Fruit fly (Drosophila melanogaster) whole organism, embryonic: ENCODE measurements around the gene GstD10.

Source experiments
- Ada2b ChIP-seq: fragments of 200-800 bp; sonication (Bioruptor generic); IDR thresholded peaks from 2 replicates; pipeline ENCODE4 v1.3.6; 2022; ENCODE audit warnings: missing biosample characterization, missing genetic modification characterization
- Bteb2 ChIP-seq: fragments of 200-800 bp; sonication (Bioruptor generic); optimal IDR thresholded peaks from 2 replicates; lab custom pipeline; 2016; ENCODE audit warnings: missing biosample characterization, missing genetic modification characterization
- CG10654 ChIP-seq: fragments of 200-800 bp; sonication (Bioruptor generic); optimal IDR thresholded peaks from 2 replicates; lab custom pipeline; 2016; ENCODE audit warnings: missing biosample characterization, missing genetic modification characterization
- CG11723 ChIP-seq: fragments of 200-800 bp; sonication (Bioruptor generic); optimal IDR thresholded peaks from 2 replicates; lab custom pipeline; 2017; ENCODE audit warnings: missing biosample characterization, mild to moderate bottlenecking, missing genetic modification characterization
- CG12769 ChIP-seq: fragments of 200-800 bp; sonication (Bioruptor generic); optimal IDR thresholded peaks from 2 replicates; lab custom pipeline; 2019; ENCODE audit warnings: missing biosample characterization, mild to moderate bottlenecking, missing genetic modification characterization, moderate library complexity
- CG13123 ChIP-seq: fragments of 200-800 bp; sonication (Bioruptor generic); optimal IDR thresholded peaks from 2 replicates; lab custom pipeline; 2016; ENCODE audit warnings: missing biosample characterization, missing genetic modification characterization
- CG13624 ChIP-seq: fragments of 200-800 bp; sonication (Bioruptor generic); optimal IDR thresholded peaks from 2 replicates; lab custom pipeline; 2016; ENCODE audit warnings: missing biosample characterization, missing genetic modification characterization
- CG16815 ChIP-seq: fragments of 200-800 bp; sonication (Bioruptor generic); optimal IDR thresholded peaks from 3 replicates; lab custom pipeline; 2017; ENCODE audit warnings: missing biosample characterization, mild to moderate bottlenecking, missing genetic modification characterization
- CG17359 ChIP-seq: fragments of 200-800 bp; sonication (Bioruptor generic); optimal IDR thresholded peaks from 3 replicates; lab custom pipeline; 2018; ENCODE audit warnings: missing biosample characterization, mild to moderate bottlenecking, missing genetic modification characterization, moderate library complexity
- CG17361 ChIP-seq: fragments of 200-800 bp; sonication (Bioruptor generic); IDR thresholded peaks from 3 replicates; pipeline ENCODE4 v1.3.6; 2022; ENCODE audit warnings: missing biosample characterization, missing genetic modification characterization
- CG18011 ChIP-seq: fragments of 200-800 bp; sonication (Bioruptor generic); optimal IDR thresholded peaks from 2 replicates; lab custom pipeline; 2017; ENCODE audit warnings: missing biosample characterization, missing genetic modification characterization, mild to moderate bottlenecking, moderate library complexity, missing genotype
- CG18764 ChIP-seq: fragments of 200-800 bp; sonication (Bioruptor generic); optimal IDR thresholded peaks from 3 replicates; lab custom pipeline; 2016; ENCODE audit warnings: missing biosample characterization, missing genetic modification characterization
- CG2116 ChIP-seq: fragments of 200-800 bp; sonication (Bioruptor generic); optimal IDR thresholded peaks from 3 replicates; lab custom pipeline; 2018; ENCODE audit warnings: missing biosample characterization, mild to moderate bottlenecking, missing genetic modification characterization
- CG2120 ChIP-seq: fragments of 200-800 bp; sonication (Bioruptor generic); optimal IDR thresholded peaks from 3 replicates; lab custom pipeline; 2016; ENCODE audit warnings: missing biosample characterization, missing genetic modification characterization
- CG2199 ChIP-seq: fragments of 200-800 bp; sonication (Bioruptor generic); IDR thresholded peaks from 3 replicates; pipeline ENCODE4 v1.3.6; 2022; ENCODE audit warnings: missing biosample characterization, missing genetic modification characterization
- CG31365 ChIP-seq: fragments of 200-800 bp; sonication (Bioruptor generic); optimal IDR thresholded peaks from 2 replicates; lab custom pipeline; 2018; ENCODE audit warnings: missing biosample characterization, mild to moderate bottlenecking, missing genetic modification characterization
- CG34224 ChIP-seq: fragments of 200-800 bp; sonication (Bioruptor generic); IDR thresholded peaks from 3 replicates; pipeline ENCODE4 v1.3.6; 2022; ENCODE audit warnings: missing biosample characterization, missing genetic modification characterization; ENCODE audit not compliant: partially characterized antibody
- CG3847 ChIP-seq: fragments of 200-800 bp; sonication (Bioruptor generic); IDR thresholded peaks from 2 replicates; pipeline ENCODE4 v1.3.6; 2022; ENCODE audit warnings: missing biosample characterization, missing genetic modification characterization
- CG4282 ChIP-seq: fragments of 200-800 bp; sonication (Bioruptor generic); optimal IDR thresholded peaks from 2 replicates; lab custom pipeline; 2016; ENCODE audit warnings: missing biosample characterization, missing genetic modification characterization
- CG4360 ChIP-seq: fragments of 200-800 bp; sonication (Bioruptor generic); IDR thresholded peaks from 2 replicates; pipeline ENCODE4 v1.3.6; 2022; ENCODE audit warnings: missing biosample characterization, missing genetic modification characterization
- CG6765 ChIP-seq: fragments of 200-800 bp; sonication (Bioruptor generic); optimal IDR thresholded peaks from 3 replicates; lab custom pipeline; 2017; ENCODE audit warnings: missing biosample characterization, mild to moderate bottlenecking, missing genetic modification characterization
- CG7357 ChIP-seq: fragments of 200-800 bp; sonication (Bioruptor generic); IDR thresholded peaks from 3 replicates; pipeline ENCODE4 v1.3.6; 2022; ENCODE audit warnings: missing biosample characterization, missing genetic modification characterization
- CG7556 ChIP-seq: fragments of 200-800 bp; sonication (Bioruptor generic); optimal IDR thresholded peaks from 2 replicates; lab custom pipeline; 2017; ENCODE audit warnings: missing biosample characterization, mild to moderate bottlenecking, missing genetic modification characterization
- CG8089 ChIP-seq: fragments of 200-800 bp; sonication (Bioruptor generic); optimal IDR thresholded peaks from 3 replicates; lab custom pipeline; 2016; ENCODE audit warnings: missing biosample characterization, missing genetic modification characterization
- CG8281 ChIP-seq: fragments of 200-800 bp; sonication (Bioruptor generic); optimal IDR thresholded peaks from 2 replicates; lab custom pipeline; 2018; ENCODE audit warnings: missing biosample characterization, mild to moderate bottlenecking, missing genetic modification characterization, moderate library complexity
- CrebB ChIP-seq: fragments of 200-800 bp; sonication (Bioruptor generic); optimal IDR thresholded peaks from 3 replicates; lab custom pipeline; 2018; ENCODE audit warnings: missing biosample characterization, mild to moderate bottlenecking, missing genetic modification characterization
- Fer2 ChIP-seq: fragments of 200-800 bp; sonication (Bioruptor generic); optimal IDR thresholded peaks from 2 replicates; lab custom pipeline; 2018; ENCODE audit warnings: missing biosample characterization, mild to moderate bottlenecking, missing genetic modification characterization, moderate library complexity
- Hmr ChIP-seq: fragments of 200-800 bp; sonication (Bioruptor generic); optimal IDR thresholded peaks from 3 replicates; lab custom pipeline; 2017; ENCODE audit warnings: mild to moderate bottlenecking, missing biosample characterization, missing genetic modification reagents, missing genetic modification characterization
- Ptx1 ChIP-seq: fragments of 200-800 bp; sonication (Bioruptor generic); IDR thresholded peaks from 2 replicates; pipeline ENCODE4 v1.3.6; 2022; ENCODE audit warnings: missing biosample characterization, missing genetic modification characterization
- Rx ChIP-seq: fragments of 200-800 bp; sonication (Bioruptor generic); IDR thresholded peaks from 2 replicates; pipeline ENCODE4 v1.3.6; 2022; ENCODE audit warnings: missing biosample characterization, missing genetic modification characterization
- Sin3A ChIP-seq: fragments of >200 bp; optimal IDR thresholded peaks from 2 replicates; lab custom pipeline; 2018
- bsh ChIP-seq, 2 experiments: fragments of 200-800 bp; sonication (Bioruptor generic); optimal IDR thresholded peaks; 2 replicates each; lab custom pipeline; 2017 to 2018; ENCODE audit warnings: mild to moderate bottlenecking in 2 of 2, missing biosample characterization in 2 of 2, missing genetic modification characterization in 2 of 2, moderate library complexity in 1 of 2
- chn ChIP-seq: fragments of 200-800 bp; sonication (Bioruptor generic); optimal IDR thresholded peaks from 2 replicates; lab custom pipeline; 2016; ENCODE audit warnings: missing biosample characterization, missing genetic modification characterization
- crol ChIP-seq: fragments of 200-800 bp; sonication (Bioruptor generic); IDR thresholded peaks from 2 replicates; pipeline ENCODE4 v1.3.6; 2022; ENCODE audit warnings: missing biosample characterization, missing genetic modification characterization
- da ChIP-seq: fragments of 200-800 bp; sonication (Bioruptor generic); optimal IDR thresholded peaks from 2 replicates; lab custom pipeline; 2016; ENCODE audit warnings: missing biosample characterization, missing genetic modification characterization
- fru ChIP-seq: fragments of >200 bp; optimal IDR thresholded peaks from 2 replicates; lab custom pipeline; 2017
- gcm ChIP-seq: fragments of 200-800 bp; sonication (Bioruptor generic); optimal IDR thresholded peaks from 2 replicates; lab custom pipeline; 2019; ENCODE audit warnings: missing biosample characterization, mild to moderate bottlenecking, missing genetic modification characterization, moderate library complexity
- kah ChIP-seq: fragments of 200-800 bp; sonication (Bioruptor generic); optimal IDR thresholded peaks from 2 replicates; lab custom pipeline; 2018; ENCODE audit warnings: missing biosample characterization, mild to moderate bottlenecking, missing genetic modification characterization
- lola ChIP-seq, 3 experiments: fragments of >200 bp in 2 of 3; fragments of 200-800 bp in 1 of 3; sonication (Bioruptor generic) in 1 of 3; optimal IDR thresholded peaks; 2 replicates each; lab custom pipeline; 2017 to 2019; ENCODE audit warnings: missing biosample characterization in 3 of 3, missing genetic modification characterization in 3 of 3, mild to moderate bottlenecking in 1 of 3, moderate library complexity in 1 of 3
- org-1 ChIP-seq: fragments of 200-800 bp; sonication (Bioruptor generic); optimal IDR thresholded peaks from 2 replicates; lab custom pipeline; 2017; ENCODE audit warnings: missing biosample characterization, missing genetic modification characterization
- pb ChIP-seq: fragments of 200-800 bp; sonication (Bioruptor generic); optimal IDR thresholded peaks from 3 replicates; lab custom pipeline; 2016; ENCODE audit warnings: missing biosample characterization, missing genetic modification characterization
- pnt ChIP-seq: fragments of 200-800 bp; sonication (Bioruptor generic); optimal IDR thresholded peaks from 3 replicates; lab custom pipeline; 2016; ENCODE audit warnings: missing biosample characterization, missing genetic modification characterization
- pzg ChIP-seq: fragments of 200-800 bp; sonication (Bioruptor generic); optimal IDR thresholded peaks from 3 replicates; lab custom pipeline; 2018; ENCODE audit warnings: missing biosample characterization, mild to moderate bottlenecking, missing genetic modification characterization, moderate library complexity
- sd ChIP-seq: fragments of 200-800 bp; sonication (Bioruptor generic); optimal IDR thresholded peaks from 3 replicates; lab custom pipeline; 2018; ENCODE audit warnings: missing biosample characterization, mild to moderate bottlenecking, missing genetic modification characterization, moderate library complexity
- sima ChIP-seq: fragments of 200-800 bp; sonication (Bioruptor generic); optimal IDR thresholded peaks from 2 replicates; lab custom pipeline; 2016; ENCODE audit warnings: missing biosample characterization, missing genetic modification characterization
- sisA ChIP-seq: fragments of 200-800 bp; sonication (Bioruptor generic); IDR thresholded peaks from 2 replicates; pipeline ENCODE4 v1.3.6; 2022; ENCODE audit warnings: missing biosample characterization, missing genetic modification characterization
- slbo ChIP-seq: fragments of 200-800 bp; sonication (Bioruptor generic); IDR thresholded peaks from 2 replicates; pipeline ENCODE4 v1.3.6; 2022; ENCODE audit warnings: missing biosample characterization, missing genetic modification characterization
- so ChIP-seq: fragments of 200-800 bp; sonication (Bioruptor generic); IDR thresholded peaks from 3 replicates; pipeline ENCODE4 v1.3.6; 2022; ENCODE audit warnings: missing biosample characterization, missing genetic modification characterization
- tio ChIP-seq: fragments of 200-800 bp; sonication (Bioruptor generic); optimal IDR thresholded peaks from 2 replicates; lab custom pipeline; 2017; ENCODE audit warnings: missing biosample characterization, missing genetic modification characterization, inconsistent platforms
- tll ChIP-seq, 2 experiments: fragments of 200-800 bp in 1 of 2; fragments of >200 bp in 1 of 2; sonication (Bioruptor generic) in 1 of 2; optimal IDR thresholded peaks; 2 replicates each; lab custom pipeline; 2017 to 2019; ENCODE audit warnings: missing biosample characterization in 2 of 2, missing genetic modification characterization in 2 of 2, mild to moderate bottlenecking in 1 of 2, moderate library complexity in 1 of 2
- toy ChIP-seq: fragments of 200-800 bp; sonication (Bioruptor generic); IDR thresholded peaks from 2 replicates; pipeline ENCODE4 v1.3.6; 2022; ENCODE audit warnings: missing biosample characterization, missing genetic modification characterization
- unc-4 ChIP-seq: fragments of 200-800 bp; sonication (Bioruptor generic); IDR thresholded peaks from 2 replicates; pipeline ENCODE4 v1.3.6; 2022; ENCODE audit warnings: missing biosample characterization, missing genetic modification characterization; ENCODE audit not compliant: partially characterized antibody

The GstD10 gene

DNA sequence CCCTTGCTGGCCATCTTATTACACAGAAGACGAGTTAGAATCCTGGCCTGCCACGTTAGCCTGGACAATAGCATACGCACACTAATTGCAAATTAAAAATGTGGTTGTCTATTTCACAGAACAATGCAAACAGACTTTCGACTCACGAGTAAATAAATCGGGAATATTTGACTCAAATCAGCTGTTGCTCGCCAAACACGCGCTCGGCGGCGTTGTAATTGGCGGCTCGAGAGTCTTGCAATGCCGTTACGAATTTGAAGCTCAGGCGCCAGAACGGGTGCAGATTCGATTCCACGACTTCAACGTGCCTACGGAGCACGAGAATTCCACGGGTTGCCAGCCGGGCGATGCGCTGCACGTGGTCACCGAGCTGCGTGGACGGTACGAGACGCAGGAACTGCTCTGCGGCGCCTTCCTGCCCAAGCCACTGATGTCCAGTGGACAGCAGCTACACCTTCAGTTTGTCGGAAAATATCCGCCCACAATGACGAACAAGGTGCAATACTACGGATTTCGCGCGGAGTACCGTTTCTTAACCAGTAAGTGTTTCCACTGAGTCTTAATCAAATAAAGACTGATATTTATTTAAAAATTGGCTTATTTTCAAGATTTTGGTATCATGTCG lies 36.2 kb upstream of the GstD10 start, which contains the start of gene DNAlig3 (continued):
- no peak for TF ChIP-seq org-1
- no peak for TF ChIP-seq lola (GFP tag; optimal IDR thresholded peaks at IDR 0.05; lab: Kevin White, UChicago)
- TF ChIP-seq CG8281 (tag; lab: Kevin White, UChicago): no peak
- TF ChIP-seq Bteb2 (GFP tag; lab: Kevin White, UChicago): no peak
- no peak for TF ChIP-seq crol (GFP tag; lab: Robert Waterston, UW)
- TF ChIP-seq Ada2b (GFP tag; lab: Robert Waterston, UW): no peak
- TF ChIP-seq CrebB (tag; lab: Kevin White, UChicago): no peak
- TF ChIP-seq kah (GFP tag; lab: Kevin White, UChicago): peak; percentile 1
- no peak for TF ChIP-seq chn
- TF ChIP-seq slbo: no peak
- TF ChIP-seq toy (GFP tag; lab: Robert Waterston, UW): no peak
- no peak for TF ChIP-seq sisA (GFP tag; lab: Robert Waterston, UW)
- no peak for TF ChIP-seq fru (lab: Kevin White, UChicago)
- TF ChIP-seq CG10654: no peak
- peak; percentile 32 for TF ChIP-seq CG2116 (GFP tag; lab: Kevin White, UChicago)
- TF ChIP-seq Hmr (GFP tag; lab: Kevin White, UChicago): no peak
- no peak for TF ChIP-seq CG17361 (GFP tag; lab: Robert Waterston, UW)
- no peak for TF ChIP-seq pnt (GFP tag; lab: Kevin White, UChicago)
- TF ChIP-seq CG2199 (GFP tag; lab: Robert Waterston, UW): no peak
- no peak for TF ChIP-seq bsh (GFP tag; optimal IDR thresholded peaks at IDR 0.05; lab: Kevin White, UChicago)
- no peak for TF ChIP-seq CG4282 (GFP tag; lab: Kevin White, UChicago)
- no peak for TF ChIP-seq pb (GFP tag; lab: Kevin White, UChicago)
- TF ChIP-seq CG8089 (GFP tag; lab: Kevin White, UChicago): no peak
- TF ChIP-seq CG2120 (GFP tag; lab: Kevin White, UChicago): no peak
- TF ChIP-seq sd (tag; lab: Kevin White, UChicago): peak; percentile 29
- no peak for TF ChIP-seq so (GFP tag; lab: Robert Waterston, UW)
- TF ChIP-seq CG18011: no peak
- TF ChIP-seq Fer2 (tag; lab: Kevin White, UChicago): no peak
- peak in 1 of 2 experiments; percentile 62 for TF ChIP-seq tll (GFP tag; optimal IDR thresholded peaks at IDR 0.05; lab: Kevin White, UChicago)
- no peak for TF ChIP-seq Ptx1 (GFP tag; lab: Robert Waterston, UW)
- TF ChIP-seq Rx: no peak
- TF ChIP-seq da (GFP tag; lab: Kevin White, UChicago): no peak
- no peak for TF ChIP-seq CG16815 (GFP tag; lab: Kevin White, UChicago)
- no peak for TF ChIP-seq CG7556 (GFP tag; lab: Kevin White, UChicago)
- no peak for TF ChIP-seq sima (GFP tag; lab: Kevin White, UChicago)
- no peak for TF ChIP-seq CG4360 (GFP tag; lab: Robert Waterston, UW)
- peak; percentile 83 for TF ChIP-seq CG12769
- TF ChIP-seq CG18764 (GFP tag; lab: Kevin White, UChicago): no peak
- TF ChIP-seq CG7357: no peak
- TF ChIP-seq CG17359 (tag; lab: Kevin White, UChicago): no peak
- no peak for TF ChIP-seq CG31365 (tag; lab: Kevin White, UChicago)
- peak; percentile 57 for TF ChIP-seq CG34224 (GFP tag; lab: Robert Waterston, UW)
- peak; percentile 57 for TF ChIP-seq unc-4 (GFP tag; lab: Robert Waterston, UW)
- no peak for TF ChIP-seq gcm (GFP tag; lab: Kevin White, UChicago)
- TF ChIP-seq CG3847: no peak
- no peak for TF ChIP-seq Sin3A
- no peak for TF ChIP-seq CG11723 (GFP tag; lab: Kevin White, UChicago)
- TF ChIP-seq CG13624 (GFP tag; lab: Kevin White, UChicago): no peak
- no peak for TF ChIP-seq CG6765 (GFP tag; lab: Kevin White, UChicago)
- no peak for TF ChIP-seq tio (GFP tag; lab: Kevin White, UChicago)
- no peak for TF ChIP-seq CG13123
- peak; percentile 68 for TF ChIP-seq pzg (GFP tag; lab: Kevin White, UChicago)
